Worm (Caenorhabditis elegans) whole organism, mixed stage, embryonic: ENCODE measurements around the gene dod-23.

ENCODE experiments used
- ces-1 ChIP-seq: fragments of 150-350 bp; optimal IDR thresholded peaks from 2 replicates; lab custom pipeline; 2014; ENCODE audit warnings: missing biosample characterization, missing genetic modification reagents, missing genetic modification characterization
- lin-13 ChIP-seq: fragments of 150-350 bp; optimal IDR thresholded peaks from 2 replicates; lab custom pipeline; 2014; ENCODE audit warnings: missing biosample characterization, missing genetic modification characterization
- nhr-237 ChIP-seq: fragments of 150-350 bp; optimal IDR thresholded peaks from 2 replicates; lab custom pipeline; 2014; ENCODE audit warnings: missing biosample characterization, missing genetic modification characterization
- nhr-28 ChIP-seq: fragments of 150-350 bp; optimal IDR thresholded peaks from 2 replicates; lab custom pipeline; 2014; ENCODE audit warnings: missing biosample characterization, missing genetic modification characterization
- snpc-4 ChIP-seq: fragments of 150-350 bp; optimal IDR thresholded peaks from 2 replicates; lab custom pipeline; 2014; ENCODE audit warnings: missing biosample characterization, missing genetic modification characterization
- unc-39 ChIP-seq: fragments of 150-350 bp; optimal IDR thresholded peaks from 2 replicates; lab custom pipeline; 2014; ENCODE audit warnings: missing biosample characterization, missing genetic modification characterization
- unc-62 ChIP-seq: fragments of 150-350 bp; optimal IDR thresholded peaks from 2 replicates; lab custom pipeline; 2014; ENCODE audit warnings: missing biosample characterization, missing genetic modification reagents, missing genetic modification characterization

DNA sequence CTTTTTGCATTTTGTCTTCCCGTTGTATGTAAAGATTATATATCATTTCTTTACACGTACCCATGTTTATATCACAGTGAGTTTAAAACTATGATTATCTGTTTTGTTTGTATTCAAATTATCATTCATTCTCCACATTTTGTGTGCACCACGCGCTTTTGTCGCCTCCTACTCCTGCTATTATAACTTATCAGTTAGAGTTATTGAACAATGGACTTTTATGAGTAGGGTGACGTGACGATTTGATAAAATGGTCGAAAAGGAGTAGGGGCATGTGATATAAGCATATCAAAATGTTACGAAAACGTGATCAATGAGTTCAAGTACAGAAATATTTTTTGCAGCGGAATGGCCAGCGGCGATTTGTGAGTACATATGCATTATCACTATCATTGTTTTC is 16.1 kb downstream of the dod-23 start:
- TF ChIP-seq snpc-4 (no peak), nhr-28 (tag; lab: Kevin White, UChicago) (no peak), unc-39 (tag; lab: Kevin White, UChicago) (no peak), unc-62 (GFP tag; lab: Kevin White, UChicago) (no peak), lin-13 (tag; lab: Kevin White, UChicago) (no peak), nhr-237 (no peak), ces-1 (GFP tag; lab: Kevin White, UChicago) (no peak)
